Fruit fly (Drosophila melanogaster) Kc167 (cell line): ENCODE results near the gene mor.

ENCODE experiments used
- insv ChIP-seq: fragments of >200 bp; optimal IDR thresholded peaks from 3 replicates; lab custom pipeline; 2018; ENCODE audit warnings: missing external identifiers
- ttk ChIP-seq: sonication (Bioruptor generic); optimal IDR thresholded peaks from 2 replicates; lab custom pipeline; 2017; ENCODE audit warnings: missing external identifiers

DNA sequence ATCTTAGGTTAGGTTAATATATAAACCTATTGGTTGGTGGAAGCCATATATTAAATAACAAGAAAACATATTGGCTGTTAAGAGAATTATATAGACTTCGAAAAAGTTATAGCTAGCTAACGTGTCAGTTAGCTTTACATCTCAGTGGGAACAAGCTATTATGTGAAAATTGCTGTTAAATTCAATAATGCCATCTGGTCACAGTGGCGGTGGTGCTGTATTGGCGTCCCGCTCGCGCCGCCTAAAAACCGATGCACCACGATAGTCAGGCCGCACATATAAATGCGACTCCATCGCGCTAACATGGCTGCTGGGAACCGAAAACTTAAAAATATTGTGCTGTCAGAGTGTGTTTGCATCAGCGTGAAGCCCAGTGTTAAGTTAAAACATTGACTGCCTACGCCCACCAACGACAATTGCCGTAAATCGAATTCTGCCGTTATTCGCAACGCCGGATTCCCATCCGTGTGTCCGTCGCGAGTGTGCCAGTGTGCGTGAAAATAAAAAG lies 320 bp upstream of the mor start, which contains the start of gene Hel89B:
- TF ChIP-seq ttk (lab: Kevin White, UChicago) (no peak), insv (lab: Kevin White, UChicago) (no peak)
